Worm (Caenorhabditis elegans) whole organism, L4 larva: Measurements from ENCODE around the gene Y39A1A.3.

Experiments
- F10B5.3 ChIP-seq: sonication (generic microtip); optimal IDR thresholded peaks from 2 replicates; lab custom pipeline; 2016; ENCODE audit warnings: mild to moderate bottlenecking, missing genetic modification characterization, missing compliant biosample characterization
- F26F4.8 ChIP-seq: fragments of 200-800 bp; sonication (Bioruptor generic); conservative IDR thresholded peaks from 2 replicates; pipeline ENCODE4 v1.3.6; 2022; ENCODE audit warnings: missing genetic modification characterization, missing compliant biosample characterization
- R02D3.7 ChIP-seq: fragments of 150-350 bp; sonication (generic microtip); optimal IDR thresholded peaks from 3 replicates; lab custom pipeline; 2014; ENCODE audit warnings: missing biosample characterization, missing genetic modification characterization
- T20F7.1 ChIP-seq: fragments of 200-800 bp; sonication (Bioruptor generic); optimal IDR thresholded peaks from 2 replicates; lab custom pipeline; 2018; ENCODE audit warnings: mild to moderate bottlenecking, missing genetic modification characterization, missing compliant biosample characterization
- T26A8.4 ChIP-seq: fragments of 200-800 bp; sonication (Bioruptor generic); IDR thresholded peaks from 2 replicates; pipeline ENCODE4 v1.3.6; 2022; ENCODE audit warnings: missing genetic modification characterization, missing compliant biosample characterization
- Y48G9A.11 ChIP-seq: fragments of 200-800 bp; sonication (Bioruptor generic); IDR thresholded peaks from 2 replicates; pipeline ENCODE4 v1.3.6; 2022; ENCODE audit warnings: missing genetic modification reagents, missing genetic modification characterization, missing compliant biosample characterization
- ZK337.2 ChIP-seq: fragments of 200-800 bp; sonication (Bioruptor generic); IDR thresholded peaks from 2 replicates; pipeline ENCODE4 v1.3.6; 2022; ENCODE audit warnings: missing genetic modification reagents, missing genetic modification characterization, missing compliant biosample characterization
- ZK546.5 ChIP-seq, 2 experiments: sonication (generic microtip); optimal IDR thresholded peaks; 2 replicates each; lab custom pipeline; 2017; ENCODE audit warnings: missing biosample characterization in 2 of 2, missing genetic modification characterization in 2 of 2
- aha-1 ChIP-seq: fragments of 150-350 bp; peaks from one replicate; lab custom pipeline; 2014; ENCODE audit warnings: missing biosample characterization, missing genetic modification characterization
- ama-1 ChIP-seq: fragments of 150-350 bp; optimal IDR thresholded peaks from 2 replicates; lab custom pipeline; 2014; ENCODE audit warnings: inconsistent platforms, mixed read lengths
- attf-4 ChIP-seq: sonication (generic microtip); optimal IDR thresholded peaks from 3 replicates; lab custom pipeline; 2017; ENCODE audit warnings: missing biosample characterization, missing genetic modification characterization
- ceh-20 ChIP-seq: fragments of 200-800 bp; sonication (Bioruptor generic); IDR thresholded peaks from 2 replicates; pipeline ENCODE4 v1.3.6; 2022; ENCODE audit warnings: missing genetic modification reagents, missing genetic modification characterization, missing compliant biosample characterization
- ceh-28 ChIP-seq: fragments of 150-350 bp; optimal IDR thresholded peaks from 2 replicates; lab custom pipeline; 2014; ENCODE audit warnings: missing biosample characterization, missing genetic modification reagents, missing genetic modification characterization
- ceh-82 ChIP-seq: sonication (generic microtip); optimal IDR thresholded peaks from 2 replicates; lab custom pipeline; 2017; ENCODE audit warnings: missing biosample characterization, missing genetic modification characterization
- cey-2 ChIP-seq: sonication (generic microtip); optimal IDR thresholded peaks from 3 replicates; lab custom pipeline; 2017; ENCODE audit warnings: missing genetic modification characterization, mild to moderate bottlenecking, missing compliant biosample characterization, antibody characterized with exemption, borderline replicate concordance; ENCODE audit not compliant: insufficient read depth
- daf-8 ChIP-seq: fragments of 200-800 bp; sonication (Bioruptor generic); IDR thresholded peaks from 2 replicates; pipeline ENCODE4 v1.3.6; 2022; ENCODE audit warnings: missing genetic modification characterization, missing compliant biosample characterization
- dpl-1 ChIP-seq: fragments of 150-350 bp; optimal IDR thresholded peaks from 2 replicates; lab custom pipeline; 2014; ENCODE audit warnings: missing biosample characterization, missing genetic modification reagents, missing genetic modification characterization
- dve-1 ChIP-seq: sonication (generic microtip); optimal IDR thresholded peaks from 2 replicates; lab custom pipeline; 2017; ENCODE audit warnings: antibody characterized with exemption, mild to moderate bottlenecking, missing genetic modification characterization, missing compliant biosample characterization; ENCODE audit not compliant: insufficient read depth
- egl-43 ChIP-seq: fragments of 200-800 bp; sonication (Bioruptor generic); IDR thresholded peaks from 2 replicates; pipeline ENCODE4 v1.3.6; 2022; ENCODE audit warnings: missing genetic modification reagents, missing genetic modification characterization, missing compliant biosample characterization
- hlh-11 ChIP-seq: fragments of 200-800 bp; sonication (Bioruptor generic); optimal IDR thresholded peaks from 2 replicates; lab custom pipeline; 2018; ENCODE audit warnings: mild to moderate bottlenecking, missing genetic modification characterization, missing compliant biosample characterization
- hlh-30 ChIP-seq: sonication (generic microtip); optimal IDR thresholded peaks from 2 replicates; lab custom pipeline; 2017; ENCODE audit warnings: antibody characterized with exemption, mild to moderate bottlenecking, missing genetic modification characterization, missing compliant biosample characterization; ENCODE audit not compliant: insufficient read depth
- hmg-1.1 ChIP-seq: fragments of 200-800 bp; sonication (Bioruptor generic); IDR thresholded peaks from 2 replicates; pipeline ENCODE4 v1.3.6; 2022; ENCODE audit warnings: missing genetic modification reagents, missing genetic modification characterization, missing compliant biosample characterization
- lin-13 ChIP-seq: fragments of 150-350 bp; optimal IDR thresholded peaks from 2 replicates; lab custom pipeline; 2014; ENCODE audit warnings: missing biosample characterization, missing genetic modification reagents, missing genetic modification characterization
- lin-29 ChIP-seq: fragments of 200-800 bp; sonication (Bioruptor generic); IDR thresholded peaks from 2 replicates; pipeline ENCODE4 v1.3.6; 2022; ENCODE audit warnings: missing genetic modification reagents, missing genetic modification characterization, missing compliant biosample characterization
- lir-3 ChIP-seq: sonication (generic microtip); optimal IDR thresholded peaks from 2 replicates; lab custom pipeline; 2016; ENCODE audit warnings: mild to moderate bottlenecking, missing genetic modification characterization, missing compliant biosample characterization
- lsy-2 ChIP-seq, 2 experiments: fragments of 150-350 bp in 1 of 2; sonication (generic microtip) in 1 of 2; optimal IDR thresholded peaks; 2 replicates each; lab custom pipeline; 2014 to 2017; ENCODE audit warnings: missing biosample characterization in 2 of 2, missing genetic modification characterization in 2 of 2
- mdl-1 ChIP-seq, 2 experiments: fragments of 150-350 bp in 1 of 2; sonication (generic microtip) in 1 of 2; optimal IDR thresholded peaks; 2 replicates each; lab custom pipeline; 2014 to 2017; ENCODE audit warnings: missing biosample characterization in 2 of 2, missing genetic modification characterization in 2 of 2
- mep-1 ChIP-seq: fragments of 150-350 bp; sonication (generic microtip); optimal IDR thresholded peaks from 3 replicates; lab custom pipeline; 2014; ENCODE audit warnings: missing biosample characterization, missing genetic modification characterization
- mes-2 ChIP-seq: sonication (generic microtip); optimal IDR thresholded peaks from 2 replicates; lab custom pipeline; 2016; ENCODE audit warnings: missing genotype, mild to moderate bottlenecking, missing genetic modification characterization, missing compliant biosample characterization; ENCODE audit not compliant: poor library complexity, severe bottlenecking
- nhr-11 ChIP-seq: fragments of 150-350 bp; optimal IDR thresholded peaks from 2 replicates; lab custom pipeline; 2014; ENCODE audit warnings: missing biosample characterization, missing genetic modification characterization
- nhr-111 ChIP-seq: fragments of 200-800 bp; sonication (Bioruptor generic); optimal IDR thresholded peaks from 2 replicates; lab custom pipeline; 2018; ENCODE audit warnings: mild to moderate bottlenecking, missing genetic modification characterization, missing compliant biosample characterization
- nhr-25 ChIP-seq: sonication (generic microtip); optimal IDR thresholded peaks from 2 replicates; lab custom pipeline; 2017; ENCODE audit warnings: missing genetic modification characterization, mild to moderate bottlenecking, missing compliant biosample characterization, antibody characterized with exemption, moderate library complexity, borderline replicate concordance; ENCODE audit not compliant: insufficient read depth
- nhr-28 ChIP-seq: fragments of 150-350 bp; optimal IDR thresholded peaks from 2 replicates; lab custom pipeline; 2014; ENCODE audit warnings: missing biosample characterization, missing genetic modification characterization
- nhr-76 ChIP-seq: fragments of 150-350 bp; optimal IDR thresholded peaks from 2 replicates; lab custom pipeline; 2014; ENCODE audit warnings: missing biosample characterization, missing genetic modification characterization
- pha-4 ChIP-seq, 2 experiments: fragments of 150-350 bp in 1 of 2; fragments of 200-800 bp in 1 of 2; sonication (Bioruptor generic) in 1 of 2; IDR thresholded peaks in 1 of 2; optimal IDR thresholded peaks in 1 of 2; 2 replicates each; pipeline versions ENCODE4 v1.3.6 to Lab custom; 2014 to 2022; ENCODE audit warnings: missing genetic modification characterization in 2 of 2, missing genetic modification reagents in 2 of 2, missing biosample characterization in 1 of 2, missing compliant biosample characterization in 1 of 2
- rbr-2 ChIP-seq: sonication (generic microtip); optimal IDR thresholded peaks from 2 replicates; lab custom pipeline; 2016; ENCODE audit warnings: missing genotype, missing genetic modification characterization, missing compliant biosample characterization
- sdz-12 ChIP-seq: fragments of 200-800 bp; sonication (Bioruptor generic); optimal IDR thresholded peaks from 2 replicates; lab custom pipeline; 2018; ENCODE audit warnings: mild to moderate bottlenecking, missing genetic modification characterization, missing compliant biosample characterization
- skn-1 ChIP-seq: fragments of 150-350 bp; optimal IDR thresholded peaks from 2 replicates; lab custom pipeline; 2014; ENCODE audit warnings: missing biosample characterization, missing genetic modification characterization
- snpc-1.2 ChIP-seq: fragments of 200-800 bp; sonication (Bioruptor generic); IDR thresholded peaks from 2 replicates; pipeline ENCODE4 v1.3.6; 2022; ENCODE audit warnings: missing genetic modification reagents, missing genetic modification characterization, missing compliant biosample characterization
- snpc-4 ChIP-seq: fragments of 150-350 bp; optimal IDR thresholded peaks from 2 replicates; lab custom pipeline; 2014; ENCODE audit warnings: missing biosample characterization, missing genetic modification characterization
- spr-1 ChIP-seq: sonication (generic microtip); optimal IDR thresholded peaks from 2 replicates; lab custom pipeline; 2016; ENCODE audit warnings: mild to moderate bottlenecking, missing genetic modification characterization, missing compliant biosample characterization
- unc-39 ChIP-seq: sonication (generic microtip); optimal IDR thresholded peaks from 2 replicates; lab custom pipeline; 2017; ENCODE audit warnings: missing biosample characterization, missing genetic modification characterization
- unc-62 ChIP-seq, 3 experiments: fragments of 150-350 bp in 1 of 3; sonication (generic microtip); optimal IDR thresholded peaks in 2 of 3; peaks in 1 of 3; 1 replicate in 1 of 3; 2 replicates in 2 of 3; lab custom pipeline; 2014 to 2017; ENCODE audit warnings: missing biosample characterization in 3 of 3, missing genetic modification characterization in 3 of 3, missing genetic modification reagents in 3 of 3, missing genotype in 1 of 3
- zfp-2 ChIP-seq: sonication (generic microtip); optimal IDR thresholded peaks from 2 replicates; lab custom pipeline; 2016; ENCODE audit warnings: mild to moderate bottlenecking, missing genetic modification characterization, missing compliant biosample characterization
- zip-2 ChIP-seq: fragments of 150-350 bp; optimal IDR thresholded peaks from 2 replicates; lab custom pipeline; 2014; ENCODE audit warnings: missing biosample characterization, missing genetic modification characterization

Gene Y39A1A.3

ce11 chrIII:10636493-10637031 is 40.3 kb upstream of the Y39A1A.3 start (continued):
- no peak; the same call in 1 of the 2 replicates for TF ChIP-seq pha-4 (GFP tag; IDR thresholded peaks at IDR 0.05; lab: Robert Waterston, UW)
- TF ChIP-seq pha-4 (tag; optimal IDR thresholded peaks at IDR 0.05; lab: Kevin White, UChicago) = peak; percentile 79
- TF ChIP-seq F26F4.8 = no peak
- TF ChIP-seq cey-2 (tag; lab: Kevin White, UChicago) = no peak
- TF ChIP-seq sdz-12 (GFP tag; lab: Kevin White, UChicago) = no peak
- no peak for TF ChIP-seq lin-29 (GFP tag; lab: Robert Waterston, UW)
- no peak for TF ChIP-seq T26A8.4 (GFP tag; lab: Robert Waterston, UW)
- TF ChIP-seq dve-1 (tag; lab: Kevin White, UChicago) = peak; percentile 23
- TF ChIP-seq nhr-76 (tag; lab: Kevin White, UChicago) = no peak
- TF ChIP-seq zfp-2 (tag; lab: Kevin White, UChicago) = no peak
- TF ChIP-seq attf-4 (tag; lab: Kevin White, UChicago) = no peak
- peak; percentile 27 for TF ChIP-seq mep-1 (tag; lab: Kevin White, UChicago)
- peak; percentile 43 for TF ChIP-seq nhr-28
- no peak for TF ChIP-seq daf-8 (GFP tag; lab: Robert Waterston, UW)
- TF ChIP-seq ceh-28 (tag; lab: Kevin White, UChicago) = no peak
- TF ChIP-seq unc-62 (GFP tag; optimal IDR thresholded peaks at IDR 0.05 in 1 of 2; lab: Kevin White, UChicago) = no peak
- TF ChIP-seq unc-62 (tag; optimal IDR thresholded peaks at IDR 0.05; lab: Kevin White, UChicago) = no peak
- no peak for TF ChIP-seq snpc-4
- no peak for TF ChIP-seq F10B5.3 (tag; lab: Kevin White, UChicago)
- TF ChIP-seq lsy-2 (tag; optimal IDR thresholded peaks at IDR 0.05; lab: Kevin White, UChicago) = peak in 1 of 2 experiments; percentile 30
- peak; percentile 1 for TF ChIP-seq mes-2 (tag; lab: Kevin White, UChicago)
- no peak for TF ChIP-seq unc-39 (tag; lab: Kevin White, UChicago)
- TF ChIP-seq ama-1 (lab: Kevin White, UChicago) = no peak
- no peak for TF ChIP-seq ZK337.2 (GFP tag; lab: Robert Waterston, UW)
- TF ChIP-seq rbr-2 (tag; lab: Kevin White, UChicago) = no peak
- no peak for TF ChIP-seq lir-3 (tag; lab: Kevin White, UChicago)
- TF ChIP-seq hlh-11 (tag; lab: Kevin White, UChicago) = peak; percentile 36

DNA sequence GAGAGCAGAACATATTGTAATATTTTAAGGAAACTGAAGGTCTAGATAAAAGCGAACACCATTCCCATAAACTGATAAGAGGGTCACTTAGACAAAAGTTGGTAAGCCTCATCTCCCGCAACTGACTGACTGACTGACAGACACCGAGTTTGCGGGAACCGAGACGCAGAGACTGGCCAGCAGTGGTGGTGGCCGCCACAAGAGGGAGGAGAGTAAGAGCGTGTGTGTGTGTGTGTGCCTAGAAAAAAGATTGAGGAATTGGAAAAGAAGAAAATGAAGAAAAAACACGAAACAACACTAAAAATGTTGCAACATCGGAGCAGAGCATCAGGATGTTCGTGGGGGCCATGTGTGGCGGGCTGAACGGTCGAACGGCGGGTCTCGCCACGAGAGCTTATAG is 38.3 kb upstream of the Y39A1A.3 start:
- peak; percentile 92 for TF ChIP-seq aha-1
- peak in 1 of 2 experiments; percentile 39 for TF ChIP-seq mdl-1 (tag; optimal IDR thresholded peaks at IDR 0.05; lab: Kevin White, UChicago)
- no peak for TF ChIP-seq R02D3.7 (tag; lab: Kevin White, UChicago)
- peak; percentile 10 for TF ChIP-seq nhr-28
- no peak for TF ChIP-seq cey-2 (tag; lab: Kevin White, UChicago)
- peak; percentile 38 for TF ChIP-seq mes-2 (tag; lab: Kevin White, UChicago)
- TF ChIP-seq hlh-30 (tag; lab: Kevin White, UChicago) = peak; percentile 33
- peak in 1 of 2 experiments; percentile 71 for TF ChIP-seq unc-62 (GFP tag; optimal IDR thresholded peaks at IDR 0.05 in 1 of 2; lab: Kevin White, UChicago)
- no peak for TF ChIP-seq unc-62 (tag; optimal IDR thresholded peaks at IDR 0.05; lab: Kevin White, UChicago)
- no peak for TF ChIP-seq snpc-1.2 (GFP tag; lab: Robert Waterston, UW)

ce11 chrIII:10634034-10634433 is 37.7 kb upstream of the Y39A1A.3 start:
- TF ChIP-seq snpc-1.2 (GFP tag; lab: Robert Waterston, UW) = peak; percentile 53; the same call in 1 of the 2 replicates
- peak; percentile 95 for TF ChIP-seq egl-43 (GFP tag; lab: Robert Waterston, UW)
- no peak for TF ChIP-seq ceh-82 (tag; lab: Kevin White, UChicago)
- TF ChIP-seq Y48G9A.11 = no peak
- peak; percentile 60 for TF ChIP-seq dpl-1 (GFP tag; lab: Kevin White, UChicago)
- peak; percentile 80 for TF ChIP-seq spr-1 (tag; lab: Kevin White, UChicago)
- peak; percentile 77 for TF ChIP-seq lin-13 (GFP tag; lab: Kevin White, UChicago)
- no peak for TF ChIP-seq snpc-4
- TF ChIP-seq skn-1 = no peak
- TF ChIP-seq T20F7.1 (GFP tag; lab: Kevin White, UChicago) = no peak
- TF ChIP-seq hlh-30 (tag; lab: Kevin White, UChicago) = peak; percentile 84
- peak; percentile 82 for TF ChIP-seq nhr-11 (tag; lab: Kevin White, UChicago)
- TF ChIP-seq nhr-25 (tag; lab: Kevin White, UChicago) = peak; percentile 81
- TF ChIP-seq ZK546.5 (tag; optimal IDR thresholded peaks at IDR 0.05; lab: Kevin White, UChicago) = peak in 1 of 2 experiments; percentile 33
- peak; percentile 3 for TF ChIP-seq zip-2
- peak; percentile 92 for TF ChIP-seq hmg-1.1 (GFP tag; lab: Robert Waterston, UW)
- peak; percentile 93 for TF ChIP-seq dve-1 (tag; lab: Kevin White, UChicago)
- peak; percentile 87 for TF ChIP-seq ceh-20 (GFP tag; lab: Robert Waterston, UW)
- no peak for TF ChIP-seq nhr-111 (GFP tag; lab: Kevin White, UChicago)
